Fruit fly (Drosophila melanogaster): ENCODE data around the gene Pura.

Pura gene

DNA sequence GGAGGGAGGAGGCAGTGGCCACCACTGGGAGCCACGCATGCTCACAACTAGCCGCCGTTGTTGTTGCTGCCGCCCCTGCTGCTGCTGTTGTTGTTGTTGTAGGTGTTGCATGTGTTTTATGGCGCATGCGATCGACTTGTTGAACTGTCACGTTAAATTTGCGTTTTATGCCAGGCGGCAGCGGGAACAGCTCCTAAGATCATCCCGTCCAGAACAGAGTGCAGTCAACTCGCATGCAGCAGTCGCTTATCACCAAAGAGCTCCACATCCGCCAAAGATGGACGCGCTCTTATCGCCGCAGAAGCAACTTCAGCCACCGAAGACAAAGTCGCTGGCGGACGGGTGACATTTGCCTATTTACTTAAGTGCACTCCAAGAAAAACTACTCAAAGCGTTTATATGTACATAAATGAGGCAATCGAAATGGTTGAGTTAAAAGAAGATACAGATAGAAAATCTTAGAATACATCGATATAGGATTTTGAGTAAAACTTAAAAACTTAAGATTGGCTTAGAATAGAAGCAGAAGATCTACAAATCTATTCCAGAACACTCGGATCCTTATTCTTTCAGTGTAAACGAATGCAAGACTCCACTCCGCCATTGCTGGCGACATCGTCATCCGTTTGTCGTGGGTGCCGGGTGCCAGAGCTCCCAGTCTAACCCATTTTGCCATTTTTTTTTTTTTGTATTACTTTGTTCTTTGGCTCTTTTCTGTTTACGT, 39.8 kb downstream of the Pura start (continued):
- TF ChIP-seq CG14441 (GFP tag; IDR thresholded peaks at IDR 0.05): 0 out of 2 replicates have a peak, but pooled peaks have one; percentile 19
- 0 out of 2 replicates have a peak, but pooled peaks have one; percentile 21 for TF ChIP-seq CG31441 (GFP tag; IDR thresholded peaks at IDR 0.05)
- TF ChIP-seq gem (tag; optimal IDR thresholded peaks at IDR 0.05): peak; percentile 41
- TF ChIP-seq Xrp1 (GFP tag; IDR thresholded peaks at IDR 0.05): 0 out of 2 replicates have a peak, but pooled peaks have one; percentile 23
- TF ChIP-seq Drgx (GFP tag; IDR thresholded peaks at IDR 0.05): peak; percentile 65
- peak in 1 of 2 experiments; percentile 38 for TF ChIP-seq bsh (GFP tag; optimal IDR thresholded peaks at IDR 0.05)

DNA sequence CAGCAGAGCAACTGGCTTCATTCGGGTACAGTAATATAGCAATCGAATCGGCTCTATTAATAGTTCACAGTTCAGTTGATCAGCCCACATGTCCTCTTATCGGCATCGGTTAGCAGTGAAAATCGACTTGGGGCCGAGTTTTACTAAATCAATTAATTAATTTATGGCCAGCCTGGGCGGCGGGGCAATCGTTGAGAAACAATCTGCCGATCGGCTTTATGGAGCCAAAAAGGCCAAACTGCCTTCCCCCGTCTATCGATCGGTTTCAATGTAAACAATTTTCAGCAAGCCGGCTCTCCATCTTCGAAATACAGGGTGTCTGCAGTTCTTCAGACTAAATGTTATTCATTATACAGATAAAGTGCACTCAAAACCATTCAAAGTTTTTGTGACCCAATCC, 40.7 kb downstream of the Pura start:
- no peak for TF ChIP-seq kni (GFP tag; optimal IDR thresholded peaks at IDR 0.05)
- no peak for TF ChIP-seq Antp (GFP tag; optimal IDR thresholded peaks at IDR 0.05)
- TF ChIP-seq CG9932 (GFP tag; IDR thresholded peaks at IDR 0.05): peak; percentile 17; the same call in 1 of the 2 replicates
- TF ChIP-seq CG13775 (GFP tag; optimal IDR thresholded peaks at IDR 0.05): no peak
- no peak for TF ChIP-seq esg (GFP tag; conservative IDR thresholded peaks at IDR 0.05)
- no peak for TF ChIP-seq Xrp1 (GFP tag; IDR thresholded peaks at IDR 0.05)
- TF ChIP-seq Lpt (GFP tag; optimal IDR thresholded peaks at IDR 0.05): no peak
- no peak for TF ChIP-seq HLH4C (GFP tag; IDR thresholded peaks at IDR 0.05; ENCODE audit: partially characterized antibody)
- TF ChIP-seq al (GFP tag; IDR thresholded peaks at IDR 0.05): no peak
- no peak for TF ChIP-seq CG4328 (GFP tag; optimal IDR thresholded peaks at IDR 0.05)
- no peak for TF ChIP-seq CG6654 (GFP tag; optimal IDR thresholded peaks at IDR 0.05)
- TF ChIP-seq CG7786 (GFP tag; optimal IDR thresholded peaks at IDR 0.05): no peak
- TF ChIP-seq CG8765 (GFP tag; IDR thresholded peaks at IDR 0.05): no peak
- TF ChIP-seq CG12744 (GFP tag; optimal IDR thresholded peaks at IDR 0.05): no peak
- TF ChIP-seq NK7.1 (GFP tag; optimal IDR thresholded peaks at IDR 0.05): no peak
- TF ChIP-seq CG1603 (tag; optimal IDR thresholded peaks at IDR 0.05): no peak
- no peak for TF ChIP-seq CG17829 (tag; optimal IDR thresholded peaks at IDR 0.05)
- TF ChIP-seq CG6689 (GFP tag; IDR thresholded peaks at IDR 0.05): no peak
- peak; percentile 7 for TF ChIP-seq Med (GFP tag)
- TF ChIP-seq CG11456 (GFP tag; IDR thresholded peaks at IDR 0.05): no peak
- no peak for TF ChIP-seq ap (GFP tag; IDR thresholded peaks at IDR 0.05)
- 0 out of 3 replicates have a peak, but pooled peaks have one; percentile 11 for TF ChIP-seq row (GFP tag; IDR thresholded peaks at IDR 0.05)
- TF ChIP-seq CG15696 (tag; optimal IDR thresholded peaks at IDR 0.05): no peak
- peak; percentile 32; the same call in 1 of the 2 replicates for TF ChIP-seq Ada2b (GFP tag; IDR thresholded peaks at IDR 0.05)
- no peak for TF ChIP-seq CG3847 (GFP tag; IDR thresholded peaks at IDR 0.05)
- no peak for TF ChIP-seq pan (optimal IDR thresholded peaks at IDR 0.05)
- no peak for TF ChIP-seq pan (GFP tag; optimal IDR thresholded peaks at IDR 0.05 in 1 of 2, IDR thresholded peaks at IDR 0.05 in 1 of 2)
- no peak for TF ChIP-seq p53 (GFP tag; optimal IDR thresholded peaks at IDR 0.05)
- TF ChIP-seq Trl (optimal IDR thresholded peaks at IDR 0.05): no peak
- TF ChIP-seq Trl (GFP tag; optimal IDR thresholded peaks at IDR 0.05): no peak
- no peak for TF ChIP-seq GATAe (GFP tag; conservative IDR thresholded peaks at IDR 0.05)
- TF ChIP-seq sob (GFP tag; IDR thresholded peaks at IDR 0.05): no peak
- TF ChIP-seq Bgb (GFP tag; IDR thresholded peaks at IDR 0.05; ENCODE audit: partially characterized antibody): no peak
- no peak for TF ChIP-seq nerfin-2 (GFP tag; IDR thresholded peaks at IDR 0.05; ENCODE audit: partially characterized antibody)
- TF ChIP-seq CG6791 (GFP tag; IDR thresholded peaks at IDR 0.05; ENCODE audit: partially characterized antibody): no peak
- TF ChIP-seq kay (GFP tag; optimal IDR thresholded peaks at IDR 0.05): no peak
- no peak for TF ChIP-seq Doc2 (GFP tag; IDR thresholded peaks at IDR 0.05)
- TF ChIP-seq cato (GFP tag; optimal IDR thresholded peaks at IDR 0.05; ENCODE audit: borderline replicate concordance): no peak
- TF ChIP-seq Atf3 (GFP tag; optimal IDR thresholded peaks at IDR 0.05): no peak
- no peak for TF ChIP-seq zf30C (GFP tag; optimal IDR thresholded peaks at IDR 0.05)
- TF ChIP-seq nmo (GFP tag; optimal IDR thresholded peaks at IDR 0.05): no peak
- TF ChIP-seq NC2β (GFP tag; optimal IDR thresholded peaks at IDR 0.05): no peak
- no peak for TF ChIP-seq hth (optimal IDR thresholded peaks at IDR 0.05)
- TF ChIP-seq Aef1 (GFP tag; IDR thresholded peaks at IDR 0.05): no peak
- no peak for TF ChIP-seq bowl (GFP tag; IDR thresholded peaks at IDR 0.05)

All from whole organism, embryonic.